Fruit fly (Drosophila melanogaster) whole organism, prepupa: ENCODE data around the gene swm.

Source experiments
- Blimp-1 ChIP-seq: fragments of 200-800 bp; sonication (Bioruptor generic); optimal IDR thresholded peaks from 3 replicates; lab custom pipeline; 2017; ENCODE audit warnings: missing biosample characterization, missing genetic modification characterization, mild to moderate bottlenecking, moderate library complexity, missing genetic modification reagents
- CG10631 ChIP-seq: fragments of 200-800 bp; sonication (Bioruptor generic); optimal IDR thresholded peaks from 2 replicates; lab custom pipeline; 2016; ENCODE audit warnings: missing biosample characterization, missing genetic modification characterization
- CG11762 ChIP-seq: fragments of 200-800 bp; sonication (Bioruptor generic); optimal IDR thresholded peaks from 3 replicates; lab custom pipeline; 2016; ENCODE audit warnings: missing biosample characterization, missing genetic modification characterization; ENCODE audit not compliant: insufficient read depth
- CG11902 ChIP-seq: fragments of 200-800 bp; sonication (Bioruptor generic); optimal IDR thresholded peaks from 3 replicates; lab custom pipeline; 2016; ENCODE audit warnings: missing biosample characterization, missing genetic modification characterization
- CG15336 ChIP-seq: fragments of 200-800 bp; sonication (Bioruptor generic); IDR thresholded peaks from 2 replicates; pipeline ENCODE4 v1.3.6; 2022; ENCODE audit warnings: missing biosample characterization, missing genetic modification characterization
- CG3032 ChIP-seq: fragments of 200-800 bp; optimal IDR thresholded peaks from 2 replicates; lab custom pipeline; 2019; ENCODE audit warnings: missing biosample characterization, mild to moderate bottlenecking, missing genetic modification characterization, moderate library complexity
- CG32006 ChIP-seq: fragments of 200-800 bp; sonication (Bioruptor generic); optimal IDR thresholded peaks from 3 replicates; lab custom pipeline; 2017; ENCODE audit warnings: missing biosample characterization, mild to moderate bottlenecking, missing genetic modification characterization
- CG34406 ChIP-seq: fragments of 200-800 bp; sonication (Bioruptor generic); optimal IDR thresholded peaks from 3 replicates; lab custom pipeline; 2016; ENCODE audit warnings: missing biosample characterization, missing genetic modification characterization
- CG3919 ChIP-seq: fragments of 200-800 bp; sonication (Bioruptor generic); optimal IDR thresholded peaks from 3 replicates; lab custom pipeline; 2016; ENCODE audit warnings: missing biosample characterization, missing genetic modification characterization
- CG6854 ChIP-seq: fragments of 200-800 bp; sonication (Bioruptor generic); optimal IDR thresholded peaks from 2 replicates; lab custom pipeline; 2017; ENCODE audit warnings: missing biosample characterization, mild to moderate bottlenecking, missing genetic modification characterization
- CG8119 ChIP-seq: fragments of 200-800 bp; sonication (Bioruptor generic); IDR thresholded peaks from 3 replicates; pipeline ENCODE4 v1.3.6; 2022; ENCODE audit warnings: missing biosample characterization, missing genetic modification characterization
- CG8319 ChIP-seq: fragments of 200-800 bp; sonication (Bioruptor generic); optimal IDR thresholded peaks from 3 replicates; lab custom pipeline; 2016; ENCODE audit warnings: missing biosample characterization, missing genetic modification characterization
- Eip75B ChIP-seq: fragments of 200-800 bp; sonication (Bioruptor generic); optimal IDR thresholded peaks from 3 replicates; lab custom pipeline; 2016; ENCODE audit warnings: missing biosample characterization, missing genetic modification characterization
- Eip78C ChIP-seq: fragments of 200-800 bp; sonication (Bioruptor generic); peaks from one replicate; lab custom pipeline; 2016; ENCODE audit warnings: missing biosample characterization, missing genetic modification characterization
- Eip93F ChIP-seq: fragments of 200-800 bp; sonication (Bioruptor generic); optimal IDR thresholded peaks from 2 replicates; lab custom pipeline; 2016; ENCODE audit warnings: missing biosample characterization, mild to moderate bottlenecking, missing genetic modification characterization
- Ets21C ChIP-seq: fragments of 200-800 bp; sonication (Bioruptor generic); optimal IDR thresholded peaks from 3 replicates; lab custom pipeline; 2016; ENCODE audit warnings: missing biosample characterization, missing genetic modification characterization
- Ets96B ChIP-seq: fragments of 200-800 bp; optimal IDR thresholded peaks from 2 replicates; lab custom pipeline; 2019; ENCODE audit warnings: missing biosample characterization, mild to moderate bottlenecking, missing genetic modification characterization, moderate library complexity
- Gug ChIP-seq: fragments of 200-800 bp; sonication (Bioruptor generic); IDR thresholded peaks from 2 replicates; pipeline ENCODE4 v1.3.6; 2022; ENCODE audit warnings: missing biosample characterization, missing genetic modification characterization
- Hr38 ChIP-seq: sonication (Bioruptor generic); optimal IDR thresholded peaks from 2 replicates; lab custom pipeline; 2016; ENCODE audit warnings: missing biosample characterization, missing genetic modification characterization
- Hr4 ChIP-seq: fragments of 200-800 bp; sonication (Bioruptor generic); optimal IDR thresholded peaks from 3 replicates; lab custom pipeline; 2016; ENCODE audit warnings: missing biosample characterization, missing genetic modification characterization
- Lpt ChIP-seq: fragments of 200-800 bp; sonication (Bioruptor generic); optimal IDR thresholded peaks from 3 replicates; lab custom pipeline; 2016; ENCODE audit warnings: missing biosample characterization, missing genetic modification characterization
- Met ChIP-seq: fragments of 200-800 bp; sonication (Bioruptor generic); optimal IDR thresholded peaks from 3 replicates; lab custom pipeline; 2016; ENCODE audit warnings: missing biosample characterization, missing genetic modification characterization
- OdsH ChIP-seq: fragments of 200-800 bp; sonication (Bioruptor generic); optimal IDR thresholded peaks from 3 replicates; lab custom pipeline; 2016; ENCODE audit warnings: missing biosample characterization, missing genetic modification characterization
- Sox102F ChIP-seq: fragments of 200-800 bp; sonication (Bioruptor generic); optimal IDR thresholded peaks from 2 replicates; lab custom pipeline; 2016; ENCODE audit warnings: missing biosample characterization, mild to moderate bottlenecking, missing genetic modification characterization
- Sox14 ChIP-seq: fragments of 200-800 bp; sonication (Bioruptor generic); optimal IDR thresholded peaks from 3 replicates; lab custom pipeline; 2016; ENCODE audit warnings: missing biosample characterization, missing genetic modification characterization
- Sox15 ChIP-seq: fragments of 200-800 bp; sonication (Bioruptor generic); optimal IDR thresholded peaks from 3 replicates; lab custom pipeline; 2016; ENCODE audit warnings: missing biosample characterization, missing genetic modification characterization
- dac ChIP-seq: fragments of 200-800 bp; sonication (Bioruptor generic); optimal IDR thresholded peaks from 2 replicates; lab custom pipeline; 2017; ENCODE audit warnings: missing biosample characterization, mild to moderate bottlenecking, missing genetic modification characterization
- dsx ChIP-seq: fragments of 200-800 bp; optimal IDR thresholded peaks from 3 replicates; lab custom pipeline; 2019; ENCODE audit warnings: missing biosample characterization, mild to moderate bottlenecking, missing genetic modification characterization, moderate library complexity; ENCODE audit not compliant: poor library complexity, severe bottlenecking
- eg ChIP-seq: fragments of 200-800 bp; sonication (Bioruptor generic); IDR thresholded peaks from 3 replicates; pipeline ENCODE4 v1.3.6; 2022; ENCODE audit warnings: missing biosample characterization, missing genetic modification characterization
- esn ChIP-seq: fragments of 200-800 bp; sonication (Bioruptor generic); optimal IDR thresholded peaks from 2 replicates; lab custom pipeline; 2016; ENCODE audit warnings: missing biosample characterization, mild to moderate bottlenecking, missing genetic modification characterization, moderate library complexity
- fd85E ChIP-seq: fragments of 200-800 bp; sonication (Bioruptor generic); optimal IDR thresholded peaks from 3 replicates; lab custom pipeline; 2016; ENCODE audit warnings: missing biosample characterization, missing genetic modification characterization
- fkh ChIP-seq: fragments of 200-800 bp; sonication (Bioruptor generic); optimal IDR thresholded peaks from 3 replicates; lab custom pipeline; 2017; ENCODE audit warnings: missing biosample characterization, mild to moderate bottlenecking, missing genetic modification characterization, moderate library complexity
- lz ChIP-seq: fragments of 200-800 bp; sonication (Bioruptor generic); optimal IDR thresholded peaks from 3 replicates; lab custom pipeline; 2016; ENCODE audit warnings: missing biosample characterization, missing genetic modification characterization
- net ChIP-seq: fragments of 200-800 bp; sonication (Bioruptor generic); optimal IDR thresholded peaks from 3 replicates; lab custom pipeline; 2016; ENCODE audit warnings: missing biosample characterization, missing genetic modification characterization
- salr ChIP-seq, 2 experiments: fragments of 200-800 bp; sonication (Bioruptor generic); optimal IDR thresholded peaks; 3 replicates each; lab custom pipeline; 2016 to 2018; ENCODE audit warnings: missing biosample characterization in 2 of 2, missing genetic modification characterization in 2 of 2, mild to moderate bottlenecking in 1 of 2
- ss ChIP-seq, 2 experiments: fragments of 200-800 bp; sonication (Bioruptor generic); optimal IDR thresholded peaks; 2 replicates in 1 of 2; 3 replicates in 1 of 2; lab custom pipeline; 2017 to 2018; ENCODE audit warnings: mild to moderate bottlenecking in 2 of 2, missing biosample characterization in 2 of 2, missing genetic modification characterization in 2 of 2, moderate library complexity in 1 of 2
- topi ChIP-seq: fragments of 200-800 bp; sonication (Bioruptor generic); optimal IDR thresholded peaks from 3 replicates; lab custom pipeline; 2016; ENCODE audit warnings: missing biosample characterization, missing genetic modification characterization
- vri ChIP-seq: fragments of 200-800 bp; sonication (Bioruptor generic); optimal IDR thresholded peaks from 3 replicates; lab custom pipeline; 2016; ENCODE audit warnings: missing biosample characterization, mild to moderate bottlenecking, missing genetic modification characterization

swm gene

dm6 chr2L:19546869-19547710 lies 54.0 kb downstream of the swm start, which contains the start of gene CG10337 (continued):
- TF ChIP-seq CG10631 (GFP tag; lab: Kevin White, UChicago) (no peak), CG6854 (GFP tag; lab: Kevin White, UChicago) (no peak), CG8119 (GFP tag; lab: Robert Waterston, UW) (peak; percentile 36; the same call in 1 of the 3 replicates), Lpt (GFP tag; lab: Kevin White, UChicago) (no peak), CG3032 (no peak), CG3919 (peak; percentile 25), fkh (GFP tag; lab: Kevin White, UChicago) (peak; percentile 87), Gug (GFP tag; lab: Robert Waterston, UW) (no peak), dac (GFP tag; lab: Kevin White, UChicago) (no peak), Met (peak; percentile 38), vri (GFP tag; lab: Kevin White, UChicago) (peak; percentile 55), CG8319 (GFP tag; lab: Kevin White, UChicago) (no peak), Ets96B (tag; lab: Kevin White, UChicago) (peak; percentile 8), net (GFP tag; lab: Kevin White, UChicago) (peak; percentile 17), OdsH (GFP tag; lab: Kevin White, UChicago) (peak; percentile 9), CG32006 (GFP tag; lab: Kevin White, UChicago) (peak; percentile 29), esn (peak; percentile 6), topi (GFP tag; lab: Kevin White, UChicago) (peak; percentile 34), Sox102F (GFP tag; lab: Kevin White, UChicago) (peak; percentile 19), Eip78C (peak; percentile 84), Sox14 (GFP tag; lab: Kevin White, UChicago) (no peak), dsx (GFP tag; lab: Kevin White, UChicago) (peak; percentile 19), eg (GFP tag; lab: Robert Waterston, UW) (peak; percentile 44; the same call in 1 of the 3 replicates), Hr38 (GFP tag; lab: Kevin White, UChicago) (no peak), Blimp-1 (GFP tag; lab: Kevin White, UChicago) (no peak), Sox15 (GFP tag; lab: Kevin White, UChicago) (no peak), salr (GFP tag; optimal IDR thresholded peaks at IDR 0.05; lab: Kevin White, UChicago) (no peak), CG34406 (GFP tag; lab: Kevin White, UChicago) (peak; percentile 28), ss (GFP tag; optimal IDR thresholded peaks at IDR 0.05; lab: Kevin White, UChicago) (peak; percentile 13 to 15), Eip75B (GFP tag; lab: Kevin White, UChicago) (no peak), lz (peak; percentile 7), Ets21C (GFP tag; lab: Kevin White, UChicago) (no peak), CG15336 (peak; percentile 52), CG11762 (GFP tag; lab: Kevin White, UChicago) (no peak), CG11902 (GFP tag; lab: Kevin White, UChicago) (no peak), Eip93F (no peak), fd85E (GFP tag; lab: Kevin White, UChicago) (no peak), Hr4 (GFP tag; lab: Kevin White, UChicago) (peak; percentile 21)
